Worm (Caenorhabditis elegans) whole organism, late embryonic: ENCODE results near the gene M02F4.2.

Experiments used
- C08G9.2 ChIP-seq: sonication (generic microtip); optimal IDR thresholded peaks from 2 replicates; lab custom pipeline; 2016; ENCODE audit warnings: mild to moderate bottlenecking, missing genetic modification characterization, moderate library complexity, missing compliant biosample characterization
- C38D4.7 ChIP-seq: fragments of 200-800 bp; sonication (Bioruptor generic); optimal IDR thresholded peaks from 2 replicates; lab custom pipeline; 2018; ENCODE audit warnings: mild to moderate bottlenecking, missing genetic modification characterization, moderate library complexity, missing compliant biosample characterization
- F13H6.1 ChIP-seq: sonication (generic microtip); optimal IDR thresholded peaks from 2 replicates; lab custom pipeline; 2016; ENCODE audit warnings: missing genetic modification characterization, missing compliant biosample characterization
- T23F11.4 ChIP-seq: fragments of 200-800 bp; sonication (Bioruptor generic); optimal IDR thresholded peaks from 2 replicates; lab custom pipeline; 2018; ENCODE audit warnings: mild to moderate bottlenecking, missing genetic modification characterization, missing compliant biosample characterization
- Y22D7AL.16 ChIP-seq: sonication (generic microtip); optimal IDR thresholded peaks from 2 replicates; lab custom pipeline; 2016; ENCODE audit warnings: missing genetic modification characterization, missing compliant biosample characterization
- ahr-1 ChIP-seq: sonication (generic microtip); optimal IDR thresholded peaks from 2 replicates; lab custom pipeline; 2016; ENCODE audit warnings: missing genetic modification characterization, missing compliant biosample characterization
- ama-1 ChIP-seq: fragments of 150-350 bp; optimal IDR thresholded peaks from 2 replicates; lab custom pipeline; 2014
- ceh-18 ChIP-seq: sonication (generic microtip); optimal IDR thresholded peaks from 2 replicates; lab custom pipeline; 2016; ENCODE audit warnings: missing genetic modification characterization, missing compliant biosample characterization
- ceh-2 ChIP-seq: sonication (generic microtip); optimal IDR thresholded peaks from 2 replicates; lab custom pipeline; 2016; ENCODE audit warnings: missing genotype, missing genetic modification characterization, missing compliant biosample characterization
- ceh-30 ChIP-seq: fragments of 150-350 bp; optimal IDR thresholded peaks from 2 replicates; lab custom pipeline; 2014; ENCODE audit warnings: missing biosample characterization, missing genetic modification characterization
- ceh-34 ChIP-seq: sonication (generic microtip); optimal IDR thresholded peaks from 2 replicates; lab custom pipeline; 2016; ENCODE audit warnings: mild to moderate bottlenecking, missing genetic modification characterization, missing compliant biosample characterization
- ceh-45 ChIP-seq: fragments of 200-800 bp; sonication (Bioruptor generic); IDR thresholded peaks from 2 replicates; pipeline ENCODE4 v1.3.6; 2022; ENCODE audit warnings: missing genetic modification reagents, missing genetic modification characterization, missing compliant biosample characterization
- ceh-48 ChIP-seq: sonication (generic microtip); optimal IDR thresholded peaks from 2 replicates; lab custom pipeline; 2016; ENCODE audit warnings: missing genetic modification characterization, inconsistent platforms, missing compliant biosample characterization
- ceh-9 ChIP-seq: sonication (generic microtip); optimal IDR thresholded peaks from 2 replicates; lab custom pipeline; 2016; ENCODE audit warnings: mild to moderate bottlenecking, missing genetic modification characterization, inconsistent platforms, missing compliant biosample characterization
- che-1 ChIP-seq: sonication (generic microtip); optimal IDR thresholded peaks from 2 replicates; lab custom pipeline; 2016; ENCODE audit warnings: mild to moderate bottlenecking, missing genetic modification characterization, missing compliant biosample characterization
- dve-1 ChIP-seq: sonication (generic microtip); optimal IDR thresholded peaks from 2 replicates; lab custom pipeline; 2017; ENCODE audit warnings: antibody characterized with exemption, mild to moderate bottlenecking, missing genetic modification characterization, missing compliant biosample characterization
- elt-4 ChIP-seq: sonication (generic microtip); optimal IDR thresholded peaks from 2 replicates; lab custom pipeline; 2016; ENCODE audit warnings: missing genetic modification characterization, missing compliant biosample characterization
- eyg-1 ChIP-seq: sonication (generic microtip); optimal IDR thresholded peaks from 2 replicates; lab custom pipeline; 2016; ENCODE audit warnings: missing genotype, missing genetic modification characterization, missing compliant biosample characterization
- fax-1 ChIP-seq: sonication (generic microtip); optimal IDR thresholded peaks from 2 replicates; lab custom pipeline; 2016; ENCODE audit warnings: missing genotype, missing genetic modification characterization, missing compliant biosample characterization
- gmeb-2 ChIP-seq: sonication (generic microtip); optimal IDR thresholded peaks from 2 replicates; lab custom pipeline; 2016; ENCODE audit warnings: missing genetic modification characterization, inconsistent platforms, missing compliant biosample characterization
- hlh-13 ChIP-seq: fragments of 200-800 bp; sonication (Bioruptor generic); optimal IDR thresholded peaks from 2 replicates; lab custom pipeline; 2018; ENCODE audit warnings: mild to moderate bottlenecking, missing genetic modification characterization, missing compliant biosample characterization
- hlh-15 ChIP-seq: sonication (generic microtip); optimal IDR thresholded peaks from 2 replicates; lab custom pipeline; 2016; ENCODE audit warnings: missing genetic modification characterization, missing compliant biosample characterization
- hlh-30 ChIP-seq: sonication (generic microtip); optimal IDR thresholded peaks from 2 replicates; lab custom pipeline; 2017; ENCODE audit warnings: antibody characterized with exemption, missing genetic modification characterization, missing compliant biosample characterization; ENCODE audit not compliant: insufficient read depth
- hlh-6 ChIP-seq: sonication (generic microtip); optimal IDR thresholded peaks from 2 replicates; lab custom pipeline; 2016; ENCODE audit warnings: missing genotype, missing genetic modification characterization, missing compliant biosample characterization
- hlh-8 ChIP-seq: sonication (generic microtip); optimal IDR thresholded peaks from 2 replicates; lab custom pipeline; 2016; ENCODE audit warnings: missing genotype, missing genetic modification characterization, missing compliant biosample characterization
- madf-2 ChIP-seq: sonication (generic microtip); optimal IDR thresholded peaks from 2 replicates; lab custom pipeline; 2017; ENCODE audit warnings: missing genetic modification characterization, missing compliant biosample characterization
- mec-3 ChIP-seq: sonication (generic microtip); optimal IDR thresholded peaks from 2 replicates; lab custom pipeline; 2016; ENCODE audit warnings: borderline replicate concordance, missing genetic modification characterization, missing compliant biosample characterization
- nhr-11 ChIP-seq: fragments of 150-350 bp; optimal IDR thresholded peaks from 2 replicates; lab custom pipeline; 2014; ENCODE audit warnings: missing biosample characterization, missing genetic modification characterization
- npax-4 ChIP-seq: sonication (generic microtip); optimal IDR thresholded peaks from 2 replicates; lab custom pipeline; 2016; ENCODE audit warnings: missing genetic modification characterization, missing compliant biosample characterization
- odd-2 ChIP-seq: sonication (generic microtip); optimal IDR thresholded peaks from 2 replicates; lab custom pipeline; 2017; ENCODE audit warnings: antibody characterized with exemption, mild to moderate bottlenecking, missing genetic modification characterization, missing compliant biosample characterization
- pag-3 ChIP-seq: sonication (generic microtip); optimal IDR thresholded peaks from 2 replicates; lab custom pipeline; 2016; ENCODE audit warnings: missing compliant biosample characterization, missing genetic modification characterization, borderline replicate concordance
- pax-1 ChIP-seq: fragments of 150-350 bp; optimal IDR thresholded peaks from 2 replicates; lab custom pipeline; 2014; ENCODE audit warnings: missing biosample characterization, missing genetic modification characterization
- pha-4 ChIP-seq: fragments of 150-350 bp; optimal IDR thresholded peaks from 2 replicates; lab custom pipeline; 2018; ENCODE audit warnings: missing biosample characterization, missing genetic modification reagents, missing genetic modification characterization
- pqm-1 ChIP-seq: sonication (generic microtip); optimal IDR thresholded peaks from 2 replicates; lab custom pipeline; 2016; ENCODE audit warnings: missing genetic modification characterization, missing compliant biosample characterization
- sdc-2 ChIP-seq: sonication (generic microtip); optimal IDR thresholded peaks from 2 replicates; lab custom pipeline; 2016; ENCODE audit warnings: missing genotype, missing genetic modification characterization, missing compliant biosample characterization
- sox-2 ChIP-seq: fragments of 200-800 bp; sonication (Bioruptor generic); IDR thresholded peaks from 2 replicates; pipeline ENCODE4 v1.3.6; 2022; ENCODE audit warnings: missing genetic modification reagents, missing genetic modification characterization, missing compliant biosample characterization
- sox-4 ChIP-seq: sonication (generic microtip); optimal IDR thresholded peaks from 2 replicates; lab custom pipeline; 2017; ENCODE audit warnings: mild to moderate bottlenecking, missing genetic modification characterization, inconsistent platforms, missing compliant biosample characterization
- syd-9 ChIP-seq: sonication (generic microtip); optimal IDR thresholded peaks from 2 replicates; lab custom pipeline; 2016; ENCODE audit warnings: mild to moderate bottlenecking, missing genetic modification characterization, moderate library complexity, missing compliant biosample characterization
- tbx-7 ChIP-seq: sonication (generic microtip); optimal IDR thresholded peaks from 2 replicates; lab custom pipeline; 2016; ENCODE audit warnings: missing genotype, missing genetic modification characterization, missing compliant biosample characterization
- unc-42 ChIP-seq: sonication (generic microtip); optimal IDR thresholded peaks from 2 replicates; lab custom pipeline; 2016; ENCODE audit warnings: missing genotype, missing genetic modification characterization, missing compliant biosample characterization
- unc-86 ChIP-seq: sonication (generic microtip); optimal IDR thresholded peaks from 2 replicates; lab custom pipeline; 2016; ENCODE audit warnings: missing genetic modification characterization, missing compliant biosample characterization
- zip-5 ChIP-seq: sonication (generic microtip); optimal IDR thresholded peaks from 2 replicates; lab custom pipeline; 2016; ENCODE audit warnings: missing genetic modification characterization, missing compliant biosample characterization

Gene M02F4.2

ce11 chrX:2996976-2997399 lies 37.1 kb downstream of the M02F4.2 start (continued):
- no peak for TF ChIP-seq fax-1 (tag; lab: Kevin White, UChicago)
- TF ChIP-seq mec-3 (tag; lab: Kevin White, UChicago): no peak
- TF ChIP-seq Y22D7AL.16 (tag; lab: Kevin White, UChicago): no peak
- TF ChIP-seq unc-86 (tag; lab: Kevin White, UChicago): peak; percentile 86
- peak; percentile 42 for TF ChIP-seq ceh-30 (tag; lab: Kevin White, UChicago)
- peak; percentile 27 for TF ChIP-seq ahr-1 (tag; lab: Kevin White, UChicago)
- TF ChIP-seq dve-1 (tag; lab: Kevin White, UChicago): peak; percentile 97
- TF ChIP-seq hlh-6 (tag; lab: Kevin White, UChicago): peak; percentile 8
- TF ChIP-seq pha-4 (tag; lab: Kevin White, UChicago): no peak
- TF ChIP-seq ceh-34: peak; percentile 88
- TF ChIP-seq madf-2 (tag; lab: Kevin White, UChicago): no peak
- no peak for TF ChIP-seq T23F11.4 (GFP tag; lab: Kevin White, UChicago)
- TF ChIP-seq hlh-13 (GFP tag; lab: Kevin White, UChicago): peak; percentile 33
- TF ChIP-seq sdc-2 (tag; lab: Kevin White, UChicago): peak; percentile 99
- TF ChIP-seq pqm-1 (tag; lab: Kevin White, UChicago): peak; percentile 79
- peak; percentile 90 for TF ChIP-seq pax-1 (tag; lab: Kevin White, UChicago)
- TF ChIP-seq odd-2 (tag; lab: Kevin White, UChicago): peak; percentile 6
- no peak for TF ChIP-seq che-1 (tag; lab: Kevin White, UChicago)
- TF ChIP-seq syd-9 (tag; lab: Kevin White, UChicago): peak; percentile 79
- TF ChIP-seq ceh-45: peak; percentile 77
- peak; percentile 27 for TF ChIP-seq hlh-8 (tag; lab: Kevin White, UChicago)
- TF ChIP-seq C08G9.2 (tag; lab: Kevin White, UChicago): peak; percentile 63
- peak; percentile 5 for TF ChIP-seq npax-4 (tag; lab: Kevin White, UChicago)
- no peak for TF ChIP-seq ama-1
- peak; percentile 56 for TF ChIP-seq F13H6.1 (tag; lab: Kevin White, UChicago)
- TF ChIP-seq sox-2 (GFP tag; lab: Robert Waterston, UW): peak; percentile 73
- peak; percentile 51 for TF ChIP-seq ceh-48 (tag; lab: Kevin White, UChicago)

ce11 chrX:2996318-2996717 lies 37.8 kb downstream of the M02F4.2 start:
- TF ChIP-seq T23F11.4 (GFP tag; lab: Kevin White, UChicago) (no peak), hlh-30 (tag; lab: Kevin White, UChicago) (peak; percentile 14)

- TF ChIP-seq zip-5 (tag; lab: Kevin White, UChicago): no peak
- TF ChIP-seq syd-9 (tag; lab: Kevin White, UChicago): no peak
- no peak for TF ChIP-seq nhr-11 (tag; lab: Kevin White, UChicago)
Measured at ce11 chrX:2990145-2990544, 44.0 kb downstream of the M02F4.2 start.

- no peak for TF ChIP-seq ahr-1 (tag; lab: Kevin White, UChicago)
- no peak for TF ChIP-seq ceh-18
- no peak for TF ChIP-seq unc-42 (tag; lab: Kevin White, UChicago)
- TF ChIP-seq eyg-1 (tag; lab: Kevin White, UChicago): no peak
- no peak for TF ChIP-seq sox-4 (tag; lab: Kevin White, UChicago)
- TF ChIP-seq F13H6.1 (tag; lab: Kevin White, UChicago): no peak
- TF ChIP-seq tbx-7 (tag; lab: Kevin White, UChicago): no peak
- TF ChIP-seq hlh-15 (tag; lab: Kevin White, UChicago): no peak
- no peak for TF ChIP-seq elt-4
- TF ChIP-seq ceh-9: no peak
- TF ChIP-seq npax-4 (tag; lab: Kevin White, UChicago): no peak
- no peak for TF ChIP-seq gmeb-2 (tag; lab: Kevin White, UChicago)
- TF ChIP-seq pag-3 (tag; lab: Kevin White, UChicago): no peak
- no peak for TF ChIP-seq C38D4.7 (GFP tag; lab: Kevin White, UChicago)
- TF ChIP-seq ceh-2 (tag; lab: Kevin White, UChicago): no peak
- no peak for TF ChIP-seq nhr-11 (tag; lab: Kevin White, UChicago)
Measured at ce11 chrX:2983996-2984395, 50.1 kb downstream of the M02F4.2 start, which contains the start of gene osm-5. Gene osm-5 (plus strand): TSS chrX:2984263.
